Worm (Caenorhabditis elegans): ENCODE measurements around the gene Y75B8A.18.
"Not testable (repeated sequence)": the region's sequence is repeated elsewhere in the genome, so short reads cannot be mapped to it uniquely, and the experiment has no call there.

The Y75B8A.18 gene

DNA sequence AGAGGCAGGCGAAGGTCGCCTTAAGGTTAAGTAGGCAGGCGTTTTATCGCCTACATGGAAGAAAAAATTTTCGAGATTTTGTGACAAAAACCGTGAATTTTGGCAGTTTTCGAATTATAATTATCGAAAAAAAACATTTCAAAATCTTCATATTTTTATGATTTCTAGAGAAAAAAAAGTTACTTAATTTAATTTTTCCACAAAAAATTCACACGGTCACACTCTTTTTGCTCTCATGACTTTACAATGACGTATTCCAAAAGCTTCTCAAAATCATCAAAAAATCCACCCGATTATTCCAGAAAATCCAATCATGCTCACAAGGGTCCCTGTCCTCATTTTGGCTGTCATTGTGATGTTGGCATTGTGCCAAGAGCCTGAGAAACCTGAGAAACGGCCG is 39.9 kb downstream of the Y75B8A.18 start, which contains the start of gene lury-1:
Gene lury-1, plus strand, starts transcription at position 301 of the 400 bp plus-strand sequence.
- no peak for TF ChIP-seq M03D4.4 (tag; optimal IDR thresholded peaks at IDR 0.05)
- no peak for TF ChIP-seq ceh-39 (tag; optimal IDR thresholded peaks at IDR 0.05)
- no peak for TF ChIP-seq nhr-28 (tag; optimal IDR thresholded peaks at IDR 0.05)
- TF ChIP-seq snpc-4 (tag; optimal IDR thresholded peaks at IDR 0.05), result no peak
- TF ChIP-seq mab-5 (tag; optimal IDR thresholded peaks at IDR 0.05), result no peak
- no peak for TF ChIP-seq lin-13 (tag; optimal IDR thresholded peaks at IDR 0.05)
- no peak for TF ChIP-seq blmp-1 (tag; optimal IDR thresholded peaks at IDR 0.05)
- TF ChIP-seq nhr-12 (tag; optimal IDR thresholded peaks at IDR 0.05), result no peak
- no peak for TF ChIP-seq zip-8 (tag; optimal IDR thresholded peaks at IDR 0.05)
- no peak for TF ChIP-seq ztf-11 (tag; optimal IDR thresholded peaks at IDR 0.05)
- TF ChIP-seq ceh-83 (GFP tag; optimal IDR thresholded peaks at IDR 0.05), result no peak

DNA sequence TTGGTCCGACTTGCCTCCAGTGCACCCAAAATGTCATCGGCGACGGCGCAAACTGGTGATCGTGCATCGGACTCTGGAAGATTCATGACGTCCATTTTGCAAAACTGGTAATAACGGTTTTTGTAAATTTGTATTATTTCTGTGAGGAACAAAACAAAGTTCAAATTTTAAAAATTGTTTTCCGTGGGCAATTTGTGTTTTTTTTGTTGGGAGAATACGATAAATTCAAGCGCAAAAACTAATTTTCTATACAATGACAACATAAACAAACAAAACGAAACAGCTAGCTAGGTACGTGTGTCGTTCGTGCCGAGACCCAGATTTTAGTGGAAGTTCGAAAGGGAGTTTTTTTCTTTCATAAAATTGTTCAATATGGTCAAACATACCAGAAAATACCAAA is 43.1 kb downstream of the Y75B8A.18 start, which contains the start of gene Y75B8A.10:
Gene Y75B8A.10, minus strand, starts transcription at position 101 of the 400 bp plus-strand sequence.
- TF ChIP-seq drap-1 (GFP tag; optimal IDR thresholded peaks at IDR 0.05) (no peak), hlh-1 (tag; optimal IDR thresholded peaks at IDR 0.05) (no peak), ham-2 (GFP tag; optimal IDR thresholded peaks at IDR 0.05) (no peak), ceh-39 (tag; optimal IDR thresholded peaks at IDR 0.05) (no peak), bed-3 (GFP tag; optimal IDR thresholded peaks at IDR 0.05) (no peak), elt-1 (tag; optimal IDR thresholded peaks at IDR 0.05; ENCODE audit: borderline replicate concordance, insufficient read depth) (no peak), sem-2 (GFP tag; optimal IDR thresholded peaks at IDR 0.05) (no peak)

DNA sequence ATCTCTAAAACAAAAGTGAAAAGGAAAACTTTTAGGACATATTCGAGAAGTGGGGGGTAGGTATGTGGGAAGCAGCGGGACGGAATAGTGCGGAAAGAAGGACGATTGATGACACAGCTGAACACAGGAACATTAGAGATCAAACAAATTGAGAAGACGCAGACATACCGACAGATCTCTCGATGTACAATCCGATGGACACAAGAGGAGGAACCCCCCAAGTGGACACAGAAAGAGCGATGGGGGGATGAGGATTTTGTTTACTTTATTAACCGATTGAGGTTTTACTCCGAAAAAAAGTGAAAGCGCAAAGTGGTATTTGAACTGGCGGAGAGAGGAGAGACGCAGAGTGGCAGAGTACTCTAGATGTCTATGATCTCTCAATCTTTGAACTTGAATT is 47.9 kb downstream of the Y75B8A.18 start:
- no peak for TF ChIP-seq ztf-11 (tag; optimal IDR thresholded peaks at IDR 0.05)
- no peak for TF ChIP-seq sem-2 (GFP tag; optimal IDR thresholded peaks at IDR 0.05)
- TF ChIP-seq ceh-83 (GFP tag; optimal IDR thresholded peaks at IDR 0.05), result no peak
- TF ChIP-seq elt-3 (tag; optimal IDR thresholded peaks at IDR 0.05), result no peak
- no peak for TF ChIP-seq ceh-39 (tag; optimal IDR thresholded peaks at IDR 0.05)
- no peak for TF ChIP-seq elt-1 (tag; optimal IDR thresholded peaks at IDR 0.05; ENCODE audit: borderline replicate concordance, insufficient read depth)
- TF ChIP-seq ham-2 (GFP tag; optimal IDR thresholded peaks at IDR 0.05), result peak; percentile 58
- peak; percentile 53 for TF ChIP-seq mep-1 (tag; optimal IDR thresholded peaks at IDR 0.05)
- no peak for TF ChIP-seq tbx-8 (GFP tag; optimal IDR thresholded peaks at IDR 0.05)
- TF ChIP-seq hlh-1 (tag; optimal IDR thresholded peaks at IDR 0.05), result peak; percentile 2
- TF ChIP-seq unc-120 (tag; optimal IDR thresholded peaks at IDR 0.05; ENCODE audit: poor library complexity, severe bottlenecking), result peak; percentile 34
- no peak for TF ChIP-seq unc-62 (GFP tag; optimal IDR thresholded peaks at IDR 0.05)
- TF ChIP-seq sptf-1 (tag; optimal IDR thresholded peaks at IDR 0.05), result no peak
- peak; percentile 68 for TF ChIP-seq pha-4 (tag; optimal IDR thresholded peaks at IDR 0.05)
- peak; percentile 53 for TF ChIP-seq blmp-1 (tag; optimal IDR thresholded peaks at IDR 0.05)
- no peak for TF ChIP-seq nhr-237 (tag; optimal IDR thresholded peaks at IDR 0.05)
- no peak for TF ChIP-seq lin-13 (tag; optimal IDR thresholded peaks at IDR 0.05)
- no peak for TF ChIP-seq zip-8 (tag; optimal IDR thresholded peaks at IDR 0.05)

DNA sequence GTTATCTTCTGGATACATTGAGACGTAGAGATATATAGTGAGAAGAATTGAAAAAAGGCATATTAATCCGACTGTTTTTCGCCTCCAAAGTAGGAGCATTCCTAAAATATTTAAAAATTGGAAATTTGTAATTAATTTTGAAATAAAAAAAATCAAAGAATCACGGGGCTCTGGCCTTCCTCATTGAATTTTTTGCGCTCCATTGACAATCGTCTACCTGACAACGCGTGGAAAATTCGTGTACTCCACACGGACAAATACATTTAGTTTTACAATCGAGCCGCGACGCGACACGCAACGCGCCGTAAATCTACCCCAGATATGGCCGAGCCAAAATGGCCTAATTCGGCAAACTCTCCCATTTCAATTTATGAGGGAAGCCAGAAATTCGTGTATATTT is 48.9 kb downstream of the Y75B8A.18 start, which contains the start of gene gly-11:
Gene gly-11, minus strand, starts transcription at position 101 of the 400 bp plus-strand sequence.
- TF ChIP-seq lin-13 (tag; optimal IDR thresholded peaks at IDR 0.05); zip-8 (tag; optimal IDR thresholded peaks at IDR 0.05); flh-1 (GFP tag; optimal IDR thresholded peaks at IDR 0.05): not testable (repeated sequence)

Data from whole organism, mixed stage, embryonic.